Worm (Caenorhabditis elegans) whole organism, late embryonic: ENCODE data around the gene F55C9.11.

Experiments used
- ceh-14 ChIP-seq: sonication (generic microtip); optimal IDR thresholded peaks from 2 replicates; lab custom pipeline; 2016; ENCODE audit warnings: missing genotype, missing genetic modification characterization, missing compliant biosample characterization
- ceh-30 ChIP-seq: fragments of 150-350 bp; optimal IDR thresholded peaks from 2 replicates; lab custom pipeline; 2014; ENCODE audit warnings: missing biosample characterization, missing genetic modification characterization
- ceh-34 ChIP-seq: sonication (generic microtip); optimal IDR thresholded peaks from 2 replicates; lab custom pipeline; 2016; ENCODE audit warnings: mild to moderate bottlenecking, missing genetic modification characterization, missing compliant biosample characterization
- dmd-4 ChIP-seq: sonication (generic microtip); optimal IDR thresholded peaks from 2 replicates; lab custom pipeline; 2016; ENCODE audit warnings: borderline replicate concordance, missing genetic modification characterization, missing compliant biosample characterization
- ets-4 ChIP-seq: sonication (generic microtip); optimal IDR thresholded peaks from 2 replicates; lab custom pipeline; 2016; ENCODE audit warnings: missing genetic modification characterization, missing compliant biosample characterization
- fkh-10 ChIP-seq: fragments of 150-350 bp; optimal IDR thresholded peaks from 2 replicates; lab custom pipeline; 2014; ENCODE audit warnings: missing biosample characterization, missing genetic modification reagents, missing genetic modification characterization
- pag-3 ChIP-seq: sonication (generic microtip); optimal IDR thresholded peaks from 2 replicates; lab custom pipeline; 2016; ENCODE audit warnings: missing compliant biosample characterization, missing genetic modification characterization, borderline replicate concordance
- pqm-1 ChIP-seq: sonication (generic microtip); optimal IDR thresholded peaks from 2 replicates; lab custom pipeline; 2016; ENCODE audit warnings: missing genetic modification characterization, missing compliant biosample characterization
- tbx-2 ChIP-seq: sonication (generic microtip); optimal IDR thresholded peaks from 2 replicates; lab custom pipeline; 2016; ENCODE audit warnings: missing genetic modification characterization, missing compliant biosample characterization
- zip-5 ChIP-seq: sonication (generic microtip); optimal IDR thresholded peaks from 2 replicates; lab custom pipeline; 2016; ENCODE audit warnings: missing genetic modification characterization, missing compliant biosample characterization

ce11 chrV:19309591-19309990 is at the start of gene F55C9.11:
- no peak for TF ChIP-seq ceh-34 (tag; lab: Kevin White, UChicago)
- TF ChIP-seq ceh-30 (tag; lab: Kevin White, UChicago) = no peak
- no peak for TF ChIP-seq tbx-2
- TF ChIP-seq ets-4 (tag; lab: Kevin White, UChicago) = no peak
- TF ChIP-seq dmd-4 (tag; lab: Kevin White, UChicago) = no peak
- TF ChIP-seq pqm-1 = no peak
- no peak for TF ChIP-seq ceh-14 (tag; lab: Kevin White, UChicago)
- TF ChIP-seq fkh-10 (GFP tag; lab: Kevin White, UChicago) = no peak
- TF ChIP-seq pag-3 = no peak
- no peak for TF ChIP-seq zip-5 (tag; lab: Kevin White, UChicago)
